Worm (Caenorhabditis elegans) whole organism, mixed stage, embryonic: ENCODE measurements around the gene C25D7.16.

ENCODE experiments used
- nhr-12 ChIP-seq: fragments of 150-350 bp; optimal IDR thresholded peaks from 2 replicates; lab custom pipeline; 2014; ENCODE audit warnings: missing biosample characterization, missing genetic modification characterization
- unc-62 ChIP-seq: fragments of 150-350 bp; optimal IDR thresholded peaks from 2 replicates; lab custom pipeline; 2014; ENCODE audit warnings: missing biosample characterization, missing genetic modification reagents, missing genetic modification characterization
- ztf-11 ChIP-seq: fragments of 150-350 bp; optimal IDR thresholded peaks from 2 replicates; lab custom pipeline; 2014; ENCODE audit warnings: missing biosample characterization, missing genetic modification characterization

ce11 chrV:15078560-15078959 lies 22.6 kb downstream of the C25D7.16 start:
- no peak for TF ChIP-seq ztf-11 (tag; lab: Kevin White, UChicago)
- no peak for TF ChIP-seq nhr-12 (tag; lab: Kevin White, UChicago)
- TF ChIP-seq unc-62: peak; percentile 82
